Worm (Caenorhabditis elegans) whole organism, L2 larva: Measurements from ENCODE around the gene lrpr-1.
A peak's percentile ranks its signal among the peaks of the same experiment; 100 is the strongest.

Experiments
- C34F6.9 ChIP-seq: fragments of 150-350 bp; optimal IDR thresholded peaks from 2 replicates; lab custom pipeline; 2014; ENCODE audit warnings: missing biosample characterization, missing genetic modification characterization
- R02D3.7 ChIP-seq: fragments of 150-350 bp; optimal IDR thresholded peaks from 2 replicates; lab custom pipeline; 2014; ENCODE audit warnings: missing biosample characterization, missing genetic modification characterization
- ZK546.5 ChIP-seq: sonication (generic microtip); optimal IDR thresholded peaks from 2 replicates; lab custom pipeline; 2017; ENCODE audit warnings: missing biosample characterization, missing genetic modification characterization
- alr-1 ChIP-seq: fragments of 150-350 bp; optimal IDR thresholded peaks from 2 replicates; lab custom pipeline; 2014; ENCODE audit warnings: missing biosample characterization, missing genetic modification characterization
- aly-2 ChIP-seq: fragments of 150-350 bp; optimal IDR thresholded peaks from 2 replicates; lab custom pipeline; 2014; ENCODE audit warnings: missing biosample characterization, missing genetic modification characterization
- ama-1 ChIP-seq: fragments of 150-350 bp; optimal IDR thresholded peaks from 2 replicates; lab custom pipeline; 2018; ENCODE audit warnings: inconsistent platforms
- blmp-1 ChIP-seq: sonication (generic microtip); optimal IDR thresholded peaks from 2 replicates; lab custom pipeline; 2017; ENCODE audit warnings: missing genetic modification characterization, mild to moderate bottlenecking, missing compliant biosample characterization, antibody characterized with exemption, moderate library complexity; ENCODE audit not compliant: insufficient read depth
- ceh-16 ChIP-seq: fragments of 150-350 bp; optimal IDR thresholded peaks from 2 replicates; lab custom pipeline; 2014; ENCODE audit warnings: missing biosample characterization, missing genetic modification characterization
- ceh-82 ChIP-seq: fragments of 150-350 bp; optimal IDR thresholded peaks from 2 replicates; lab custom pipeline; 2014; ENCODE audit warnings: missing biosample characterization, missing genetic modification characterization
- crh-2 ChIP-seq: sonication (generic microtip); optimal IDR thresholded peaks from 2 replicates; lab custom pipeline; 2017; ENCODE audit warnings: missing biosample characterization, missing genetic modification characterization
- egl-27 ChIP-seq: sonication (generic microtip); optimal IDR thresholded peaks from 3 replicates; lab custom pipeline; 2017; ENCODE audit warnings: missing biosample characterization, missing genetic modification reagents, missing genetic modification characterization
- elt-1 ChIP-seq: fragments of 150-350 bp; optimal IDR thresholded peaks from 2 replicates; lab custom pipeline; 2014; ENCODE audit warnings: missing biosample characterization, missing genetic modification characterization
- elt-3 ChIP-seq: sonication (generic microtip); optimal IDR thresholded peaks from 2 replicates; lab custom pipeline; 2017; ENCODE audit warnings: missing biosample characterization, missing genetic modification characterization
- fos-1 ChIP-seq: fragments of 150-350 bp; optimal IDR thresholded peaks from 2 replicates; lab custom pipeline; 2014; ENCODE audit warnings: missing biosample characterization, missing genetic modification characterization
- gmeb-1 ChIP-seq: fragments of 150-350 bp; optimal IDR thresholded peaks from 2 replicates; lab custom pipeline; 2014; ENCODE audit warnings: missing biosample characterization, missing genetic modification characterization
- lin-11 ChIP-seq: fragments of 150-350 bp; sonication (generic microtip); optimal IDR thresholded peaks from 2 replicates; lab custom pipeline; 2014; ENCODE audit warnings: missing biosample characterization, missing genetic modification characterization, inconsistent platforms, mixed read lengths
- lin-13 ChIP-seq: fragments of 150-350 bp; optimal IDR thresholded peaks from 2 replicates; lab custom pipeline; 2014; ENCODE audit warnings: missing biosample characterization, missing genetic modification reagents, missing genetic modification characterization
- lin-39 ChIP-seq: fragments of 150-350 bp; optimal IDR thresholded peaks from 2 replicates; lab custom pipeline; 2014; ENCODE audit warnings: missing biosample characterization, missing genetic modification reagents, missing genetic modification characterization
- mbf-1 ChIP-seq: sonication (generic microtip); optimal IDR thresholded peaks from 2 replicates; lab custom pipeline; 2017; ENCODE audit warnings: missing biosample characterization, missing genetic modification characterization
- mdl-1 ChIP-seq, 2 experiments: fragments of 150-350 bp in 1 of 2; sonication (generic microtip) in 1 of 2; optimal IDR thresholded peaks; 2 replicates each; lab custom pipeline; 2017; ENCODE audit warnings: missing biosample characterization in 2 of 2, missing genetic modification characterization in 2 of 2
- nhr-10 ChIP-seq: sonication (generic microtip); optimal IDR thresholded peaks from 2 replicates; lab custom pipeline; 2017; ENCODE audit warnings: missing biosample characterization, missing genetic modification characterization
- nhr-12 ChIP-seq: fragments of 150-350 bp; optimal IDR thresholded peaks from 2 replicates; lab custom pipeline; 2014; ENCODE audit warnings: missing biosample characterization, missing genetic modification characterization
- nhr-129 ChIP-seq: fragments of 150-350 bp; optimal IDR thresholded peaks from 2 replicates; lab custom pipeline; 2014; ENCODE audit warnings: missing biosample characterization, missing genetic modification characterization
- nhr-25 ChIP-seq: fragments of 150-350 bp; sonication (generic microtip); optimal IDR thresholded peaks from 3 replicates; lab custom pipeline; 2014; ENCODE audit warnings: missing biosample characterization, missing genetic modification characterization
- nhr-77 ChIP-seq: fragments of 150-350 bp; optimal IDR thresholded peaks from 2 replicates; lab custom pipeline; 2014; ENCODE audit warnings: missing biosample characterization, missing genetic modification characterization
- peb-1 ChIP-seq: fragments of 150-350 bp; optimal IDR thresholded peaks from 2 replicates; lab custom pipeline; 2014; ENCODE audit warnings: missing biosample characterization, missing genetic modification characterization
- sem-4 ChIP-seq: fragments of 150-350 bp; optimal IDR thresholded peaks from 2 replicates; lab custom pipeline; 2014; ENCODE audit warnings: missing biosample characterization, missing genetic modification reagents, missing genetic modification characterization
- skn-1 ChIP-seq: sonication (generic microtip); optimal IDR thresholded peaks from 2 replicates; lab custom pipeline; 2017; ENCODE audit warnings: missing biosample characterization, missing genetic modification characterization
- sma-3 ChIP-seq: sonication (generic microtip); optimal IDR thresholded peaks from 2 replicates; lab custom pipeline; 2016; ENCODE audit warnings: missing genetic modification reagents, missing genetic modification characterization, missing compliant biosample characterization
- snpc-4 ChIP-seq: fragments of 150-350 bp; optimal IDR thresholded peaks from 2 replicates; lab custom pipeline; 2014; ENCODE audit warnings: missing biosample characterization, missing genetic modification characterization
- unc-39 ChIP-seq: fragments of 150-350 bp; optimal IDR thresholded peaks from 2 replicates; lab custom pipeline; 2014; ENCODE audit warnings: missing biosample characterization, missing genetic modification characterization
- unc-55 ChIP-seq: fragments of 150-350 bp; sonication (generic microtip); optimal IDR thresholded peaks from 3 replicates; lab custom pipeline; 2014; ENCODE audit warnings: missing biosample characterization, missing genetic modification reagents, missing genetic modification characterization
- unc-62 ChIP-seq: fragments of 150-350 bp; optimal IDR thresholded peaks from 2 replicates; lab custom pipeline; 2014; ENCODE audit warnings: missing biosample characterization, missing genetic modification reagents, missing genetic modification characterization
- zag-1 ChIP-seq: fragments of 150-350 bp; optimal IDR thresholded peaks from 2 replicates; lab custom pipeline; 2014; ENCODE audit warnings: missing biosample characterization, missing genetic modification characterization
- ztf-11 ChIP-seq: sonication (generic microtip); optimal IDR thresholded peaks from 2 replicates; lab custom pipeline; 2017; ENCODE audit warnings: missing biosample characterization, missing genetic modification characterization
- ztf-4 ChIP-seq: fragments of 150-350 bp; optimal IDR thresholded peaks from 2 replicates; lab custom pipeline; 2014; ENCODE audit warnings: missing biosample characterization, missing genetic modification characterization

lrpr-1 gene

ce11 chrV:5936691-5937090, 19.0 kb upstream of the lrpr-1 start, which contains the start of the genes M03F8.5 and M03F8.7:
TSS of gene M03F8.5 (minus strand) at chrV:5936791.
TSS of gene M03F8.7 (plus strand) at chrV:5936939.
- TF ChIP-seq mbf-1 (tag; lab: Kevin White, UChicago) (no peak), nhr-77 (tag; lab: Kevin White, UChicago) (no peak), unc-62 (GFP tag; lab: Kevin White, UChicago) (no peak), unc-55 (GFP tag; lab: Kevin White, UChicago) (no peak), crh-2 (tag; lab: Kevin White, UChicago) (no peak), ztf-11 (tag; lab: Kevin White, UChicago) (no peak), lin-11 (no peak), fos-1 (no peak), mdl-1 (tag; optimal IDR thresholded peaks at IDR 0.05; lab: Kevin White, UChicago) (no peak), zag-1 (tag; lab: Kevin White, UChicago) (no peak), peb-1 (no peak), ceh-82 (tag; lab: Kevin White, UChicago) (no peak), snpc-4 (tag; lab: Kevin White, UChicago) (no peak), elt-1 (tag; lab: Kevin White, UChicago) (no peak), ztf-4 (tag; lab: Kevin White, UChicago) (no peak)

- TF ChIP-seq fos-1, result peak; percentile 50
- no peak for TF ChIP-seq ztf-11 (tag; lab: Kevin White, UChicago)
- peak; percentile 0 for TF ChIP-seq gmeb-1 (tag; lab: Kevin White, UChicago)
- TF ChIP-seq crh-2 (tag; lab: Kevin White, UChicago), result peak; percentile 17
- TF ChIP-seq R02D3.7 (tag; lab: Kevin White, UChicago), result no peak
- no peak for TF ChIP-seq sma-3 (GFP tag; lab: Kevin White, UChicago)
- TF ChIP-seq elt-3, result no peak
These were observed 12.9 kb upstream of the lrpr-1 start, which contains the start of gene galt-1 for ce11 chrV:5930588-5930987. TSS of gene galt-1 (plus strand) at chrV:5930905.

DNA sequence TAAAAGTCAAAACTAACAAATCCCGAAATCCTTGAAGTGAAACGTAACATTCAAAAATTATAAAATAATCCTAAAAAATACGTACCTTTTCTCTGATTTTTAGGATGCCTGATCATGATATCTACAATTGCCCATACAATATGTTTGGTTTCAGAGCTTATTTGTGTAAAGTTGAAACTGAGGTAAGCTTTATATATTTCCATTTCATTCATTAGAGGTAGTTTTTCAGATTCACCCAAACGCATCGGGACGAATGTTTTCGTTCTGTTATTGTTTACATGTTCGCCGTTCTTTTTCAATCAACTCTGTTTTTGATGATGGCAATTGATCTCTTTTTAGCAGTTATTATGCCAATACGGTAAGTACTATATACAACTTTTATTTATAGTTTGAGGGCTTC, 10.3 kb upstream of the lrpr-1 start:
- TF ChIP-seq C34F6.9 (tag; lab: Kevin White, UChicago) (no peak), ZK546.5 (tag; lab: Kevin White, UChicago) (no peak), sma-3 (GFP tag; lab: Kevin White, UChicago) (no peak), egl-27 (tag; lab: Kevin White, UChicago) (no peak), ztf-11 (tag; lab: Kevin White, UChicago) (no peak), aly-2 (tag; lab: Kevin White, UChicago) (no peak), gmeb-1 (tag; lab: Kevin White, UChicago) (no peak), elt-1 (tag; lab: Kevin White, UChicago) (no peak), mbf-1 (tag; lab: Kevin White, UChicago) (no peak), nhr-25 (no peak), alr-1 (tag; lab: Kevin White, UChicago) (no peak), mdl-1 (tag; optimal IDR thresholded peaks at IDR 0.05; lab: Kevin White, UChicago) (no peak), sem-4 (tag; lab: Kevin White, UChicago) (no peak), ceh-82 (tag; lab: Kevin White, UChicago) (no peak), nhr-129 (tag; lab: Kevin White, UChicago) (no peak), lin-39 (tag; lab: Kevin White, UChicago) (no peak), nhr-77 (tag; lab: Kevin White, UChicago) (no peak), skn-1 (tag; lab: Kevin White, UChicago) (no peak)

ce11 chrV:5927347-5927746, 9.7 kb upstream of the lrpr-1 start, which contains the start of gene srsx-17:
TSS of gene srsx-17 (plus strand) at chrV:5927647.
- TF ChIP-seq gmeb-1 (tag; lab: Kevin White, UChicago) (no peak), egl-27 (tag; lab: Kevin White, UChicago) (no peak), lin-11 (no peak), mbf-1 (tag; lab: Kevin White, UChicago) (no peak), nhr-10 (tag; lab: Kevin White, UChicago) (no peak), fos-1 (no peak), ztf-4 (tag; lab: Kevin White, UChicago) (no peak), elt-3 (no peak), ceh-16 (tag; lab: Kevin White, UChicago) (no peak), lin-13 (GFP tag; lab: Kevin White, UChicago) (no peak), blmp-1 (tag; lab: Kevin White, UChicago) (no peak), unc-39 (tag; lab: Kevin White, UChicago) (no peak), ztf-11 (tag; lab: Kevin White, UChicago) (no peak), ama-1 (lab: Kevin White, UChicago) (no peak), nhr-12 (tag; lab: Kevin White, UChicago) (no peak)
